Fruit fly (Drosophila melanogaster): ENCODE measurements around the gene CG18749.

Gene CG18749

dm6 chr3R:8198320-8198719 lies 45.5 kb upstream of the CG18749 start:
- TF ChIP-seq dmrt93B (GFP tag; optimal IDR thresholded peaks at IDR 0.05) (no peak), N (GFP tag; optimal IDR thresholded peaks at IDR 0.05) (no peak), Dif (GFP tag; optimal IDR thresholded peaks at IDR 0.05; ENCODE audit: partially characterized antibody) (no peak), CrebA (GFP tag; optimal IDR thresholded peaks at IDR 0.05; ENCODE audit: borderline replicate concordance) (no peak), br (GFP tag; optimal IDR thresholded peaks at IDR 0.05) (no peak), tai (GFP tag; optimal IDR thresholded peaks at IDR 0.05) (no peak), sv (GFP tag; optimal IDR thresholded peaks at IDR 0.05) (no peak), Mio (GFP tag; optimal IDR thresholded peaks at IDR 0.05) (no peak), pan (optimal IDR thresholded peaks at IDR 0.05) (no peak), foxo (GFP tag; optimal IDR thresholded peaks at IDR 0.05) (no peak), CG9705 (GFP tag; optimal IDR thresholded peaks at IDR 0.05) (no peak)

dm6 chr3R:8203367-8203766 lies 40.5 kb upstream of the CG18749 start:
- no peak for TF ChIP-seq dmrt93B (GFP tag; optimal IDR thresholded peaks at IDR 0.05)
- TF ChIP-seq OdsH (GFP tag; optimal IDR thresholded peaks at IDR 0.05), result no peak
- TF ChIP-seq Hnf4 (GFP tag; optimal IDR thresholded peaks at IDR 0.05), result no peak
- TF ChIP-seq sage (GFP tag; optimal IDR thresholded peaks at IDR 0.05), result no peak
- no peak for TF ChIP-seq dsf (GFP tag; optimal IDR thresholded peaks at IDR 0.05; ENCODE audit: borderline replicate concordance)
- no peak for TF ChIP-seq Hr83 (GFP tag; optimal IDR thresholded peaks at IDR 0.05; ENCODE audit: poor library complexity, severe bottlenecking)
- no peak for TF ChIP-seq Hr78 (GFP tag; optimal IDR thresholded peaks at IDR 0.05)
- no peak for TF ChIP-seq Jra (GFP tag; optimal IDR thresholded peaks at IDR 0.05)
- no peak for TF ChIP-seq h (GFP tag; optimal IDR thresholded peaks at IDR 0.05)
- no peak for TF ChIP-seq CG9705 (GFP tag; optimal IDR thresholded peaks at IDR 0.05)
- TF ChIP-seq N (GFP tag; optimal IDR thresholded peaks at IDR 0.05), result no peak
- no peak for TF ChIP-seq CG32264 (GFP tag; optimal IDR thresholded peaks at IDR 0.05)
- TF ChIP-seq Sp1 (GFP tag; optimal IDR thresholded peaks at IDR 0.05), result no peak
- no peak for TF ChIP-seq Vsx2 (GFP tag; optimal IDR thresholded peaks at IDR 0.05; ENCODE audit: partially characterized antibody)
- no peak for TF ChIP-seq jim (GFP tag; optimal IDR thresholded peaks at IDR 0.05)
- no peak for TF ChIP-seq Dfd (GFP tag; optimal IDR thresholded peaks at IDR 0.05)
- no peak for TF ChIP-seq rgr (GFP tag; optimal IDR thresholded peaks at IDR 0.05)

- TF ChIP-seq foxo (GFP tag; optimal IDR thresholded peaks at IDR 0.05) (no peak), usp (GFP tag; optimal IDR thresholded peaks at IDR 0.05) (no peak), Dfd (GFP tag; optimal IDR thresholded peaks at IDR 0.05) (no peak), Vsx2 (GFP tag; optimal IDR thresholded peaks at IDR 0.05; ENCODE audit: partially characterized antibody) (no peak)
These were observed 39.1 kb upstream of the CG18749 start, which contains the start of gene CheA84a for dm6 chr3R:8204730-8205129. Gene CheA84a (minus strand): TSS chr3R:8204830.

dm6 chr3R:8205292-8205893 lies 38.5 kb upstream of the CG18749 start:
- TF ChIP-seq pan (optimal IDR thresholded peaks at IDR 0.05) (no peak), brk (GFP tag; optimal IDR thresholded peaks at IDR 0.05) (no peak), Rel (GFP tag; optimal IDR thresholded peaks at IDR 0.05) (no peak), Rel (tag; optimal IDR thresholded peaks at IDR 0.05) (no peak), CG9705 (GFP tag; optimal IDR thresholded peaks at IDR 0.05) (no peak), Hnf4 (GFP tag; optimal IDR thresholded peaks at IDR 0.05) (no peak), CG32264 (GFP tag; optimal IDR thresholded peaks at IDR 0.05) (no peak), ey (GFP tag; optimal IDR thresholded peaks at IDR 0.05) (no peak), sage (GFP tag; optimal IDR thresholded peaks at IDR 0.05) (no peak), Dfd (GFP tag; optimal IDR thresholded peaks at IDR 0.05) (no peak), dmrt93B (GFP tag; optimal IDR thresholded peaks at IDR 0.05) (no peak), Hr83 (GFP tag; optimal IDR thresholded peaks at IDR 0.05; ENCODE audit: poor library complexity, severe bottlenecking) (no peak), woc (GFP tag; optimal IDR thresholded peaks at IDR 0.05) (no peak)

- TF ChIP-seq psq (GFP tag; optimal IDR thresholded peaks at IDR 0.05), result no peak
- TF ChIP-seq brk (GFP tag; optimal IDR thresholded peaks at IDR 0.05), result no peak
- TF ChIP-seq ey (GFP tag; optimal IDR thresholded peaks at IDR 0.05), result no peak
- TF ChIP-seq Hr83 (GFP tag; optimal IDR thresholded peaks at IDR 0.05; ENCODE audit: poor library complexity, severe bottlenecking), result no peak
- TF ChIP-seq pan (optimal IDR thresholded peaks at IDR 0.05), result no peak
- TF ChIP-seq Rel (GFP tag; optimal IDR thresholded peaks at IDR 0.05), result no peak
- no peak for TF ChIP-seq Rel (tag; optimal IDR thresholded peaks at IDR 0.05)
- TF ChIP-seq foxo (GFP tag; optimal IDR thresholded peaks at IDR 0.05), result no peak
- no peak for TF ChIP-seq dmrt93B (GFP tag; optimal IDR thresholded peaks at IDR 0.05)
- no peak for TF ChIP-seq Mio (GFP tag; optimal IDR thresholded peaks at IDR 0.05)
- TF ChIP-seq CrebA (GFP tag; optimal IDR thresholded peaks at IDR 0.05; ENCODE audit: borderline replicate concordance), result no peak
- TF ChIP-seq usp (GFP tag; optimal IDR thresholded peaks at IDR 0.05), result no peak
- TF ChIP-seq Hr78 (GFP tag; optimal IDR thresholded peaks at IDR 0.05), result no peak
- no peak for TF ChIP-seq GATAd (GFP tag; optimal IDR thresholded peaks at IDR 0.05)
- TF ChIP-seq Myc (optimal IDR thresholded peaks at IDR 0.05), result no peak
- no peak for TF ChIP-seq fru (GFP tag; optimal IDR thresholded peaks at IDR 0.05)
- TF ChIP-seq Abd-B (GFP tag; optimal IDR thresholded peaks at IDR 0.05), result no peak
- no peak for TF ChIP-seq OdsH (GFP tag; optimal IDR thresholded peaks at IDR 0.05)
These were observed 37.8 kb upstream of the CG18749 start for dm6 chr3R:8206019-8206418.

All from whole organism, wandering third instar larva.